Fruit fly (Drosophila melanogaster) whole organism, embryonic: ENCODE measurements around the gene CG14868.

Experiments
- Ada2b ChIP-seq: fragments of 200-800 bp; sonication (Bioruptor generic); IDR thresholded peaks from 2 replicates; pipeline ENCODE4 v1.3.6; 2022; ENCODE audit warnings: missing biosample characterization, missing genetic modification characterization
- CG10543 ChIP-seq: fragments of 200-800 bp; sonication (Bioruptor generic); optimal IDR thresholded peaks from 3 replicates; lab custom pipeline; 2017; ENCODE audit warnings: missing biosample characterization, mild to moderate bottlenecking, missing genetic modification characterization, moderate library complexity
- CG13296 ChIP-seq: fragments of 200-800 bp; sonication (Bioruptor generic); optimal IDR thresholded peaks from 3 replicates; lab custom pipeline; 2018; ENCODE audit warnings: missing biosample characterization, mild to moderate bottlenecking, missing genetic modification characterization
- CG14667 ChIP-seq: fragments of 200-800 bp; sonication (Bioruptor generic); IDR thresholded peaks from 2 replicates; pipeline ENCODE4 v1.3.6; 2022; ENCODE audit warnings: missing biosample characterization, missing genetic modification characterization
- CG15073 ChIP-seq: fragments of 200-800 bp; sonication (Bioruptor generic); optimal IDR thresholded peaks from 2 replicates; lab custom pipeline; 2016; ENCODE audit warnings: missing biosample characterization, missing genetic modification characterization
- CG15479 ChIP-seq: fragments of 200-800 bp; sonication (Bioruptor generic); optimal IDR thresholded peaks from 3 replicates; lab custom pipeline; 2019; ENCODE audit warnings: missing biosample characterization, mild to moderate bottlenecking, missing genetic modification characterization, moderate library complexity
- CG17328 ChIP-seq: fragments of 200-800 bp; sonication (Bioruptor generic); IDR thresholded peaks from 2 replicates; pipeline ENCODE4 v1.3.6; 2022; ENCODE audit warnings: missing biosample characterization, missing genetic modification characterization
- CG17359 ChIP-seq: fragments of 200-800 bp; sonication (Bioruptor generic); optimal IDR thresholded peaks from 3 replicates; lab custom pipeline; 2018; ENCODE audit warnings: missing biosample characterization, mild to moderate bottlenecking, missing genetic modification characterization, moderate library complexity
- CG1792 ChIP-seq: fragments of 200-800 bp; sonication (Bioruptor generic); optimal IDR thresholded peaks from 2 replicates; lab custom pipeline; 2016; ENCODE audit warnings: missing biosample characterization, missing genetic modification characterization
- CG18476 ChIP-seq: fragments of 200-800 bp; sonication (Bioruptor generic); optimal IDR thresholded peaks from 2 replicates; lab custom pipeline; 2016; ENCODE audit warnings: missing biosample characterization, mild to moderate bottlenecking, missing genetic modification characterization
- CG18599 ChIP-seq: fragments of 200-800 bp; sonication (Bioruptor generic); optimal IDR thresholded peaks from 3 replicates; lab custom pipeline; 2017; ENCODE audit warnings: missing biosample characterization, missing genetic modification characterization, mild to moderate bottlenecking, moderate library complexity, missing genetic modification reagents
- CG3407 ChIP-seq: fragments of 200-800 bp; sonication (Bioruptor generic); optimal IDR thresholded peaks from 2 replicates; lab custom pipeline; 2018; ENCODE audit warnings: missing biosample characterization, mild to moderate bottlenecking, missing genetic modification characterization
- CG34224 ChIP-seq: fragments of 200-800 bp; sonication (Bioruptor generic); IDR thresholded peaks from 3 replicates; pipeline ENCODE4 v1.3.6; 2022; ENCODE audit warnings: missing biosample characterization, missing genetic modification characterization; ENCODE audit not compliant: partially characterized antibody
- CG42726 ChIP-seq: fragments of 200-800 bp; sonication (Bioruptor generic); IDR thresholded peaks from 2 replicates; pipeline ENCODE4 v1.3.6; 2022; ENCODE audit warnings: missing biosample characterization, missing genetic modification characterization; ENCODE audit not compliant: partially characterized antibody
- CG6175 ChIP-seq: fragments of 200-800 bp; sonication (Bioruptor generic); IDR thresholded peaks from 3 replicates; pipeline ENCODE4 v1.3.6; 2022; ENCODE audit warnings: missing biosample characterization, missing genetic modification characterization
- CG7963 ChIP-seq: fragments of 200-800 bp; sonication (Bioruptor generic); IDR thresholded peaks from 3 replicates; pipeline ENCODE4 v1.3.6; 2022; ENCODE audit warnings: missing biosample characterization, missing genetic modification characterization; ENCODE audit not compliant: partially characterized antibody
- CG7987 ChIP-seq: fragments of 200-800 bp; sonication (Bioruptor generic); optimal IDR thresholded peaks from 2 replicates; lab custom pipeline; 2018; ENCODE audit warnings: missing biosample characterization, mild to moderate bottlenecking, missing genetic modification characterization, moderate library complexity
- CG8089 ChIP-seq: fragments of 200-800 bp; sonication (Bioruptor generic); optimal IDR thresholded peaks from 3 replicates; lab custom pipeline; 2016; ENCODE audit warnings: missing biosample characterization, missing genetic modification characterization
- CG8290 ChIP-seq, 3 experiments: fragments of 200-800 bp; sonication (Bioruptor generic); optimal IDR thresholded peaks; 2 replicates each; lab custom pipeline; 2016 to 2019; ENCODE audit warnings: missing biosample characterization in 3 of 3, missing genetic modification characterization in 3 of 3, mild to moderate bottlenecking in 2 of 3, moderate library complexity in 1 of 3
- CG9817 ChIP-seq: fragments of 200-800 bp; sonication (Bioruptor generic); optimal IDR thresholded peaks from 2 replicates; lab custom pipeline; 2018; ENCODE audit warnings: missing biosample characterization, mild to moderate bottlenecking, missing genetic modification characterization, moderate library complexity
- CTCF ChIP-seq: fragments of 200-800 bp; sonication (Bioruptor generic); optimal IDR thresholded peaks from 2 replicates; lab custom pipeline; 2017; ENCODE audit warnings: missing biosample characterization, mild to moderate bottlenecking, missing genetic modification characterization, moderate library complexity
- Drgx ChIP-seq: fragments of 200-800 bp; sonication (Bioruptor generic); IDR thresholded peaks from 2 replicates; pipeline ENCODE4 v1.3.6; 2022; ENCODE audit warnings: missing biosample characterization, missing genetic modification characterization
- Ets97D ChIP-seq: fragments of 200-800 bp; sonication (Bioruptor generic); optimal IDR thresholded peaks from 3 replicates; lab custom pipeline; 2016; ENCODE audit warnings: missing biosample characterization, missing genetic modification characterization
- H2.0 ChIP-seq: fragments of 200-800 bp; sonication (Bioruptor generic); IDR thresholded peaks from 2 replicates; pipeline ENCODE4 v1.3.6; 2022; ENCODE audit warnings: missing biosample characterization, missing genetic modification characterization
- Hr78 ChIP-seq, 2 experiments: fragments of 200-800 bp in 1 of 2; fragments of >200 bp in 1 of 2; sonication (Bioruptor generic) in 1 of 2; optimal IDR thresholded peaks; 2 replicates each; lab custom pipeline; 2017 to 2019; ENCODE audit warnings: missing biosample characterization in 2 of 2, missing genetic modification characterization in 2 of 2, mild to moderate bottlenecking in 1 of 2, moderate library complexity in 1 of 2
- Lim3 ChIP-seq: fragments of 200-800 bp; sonication (Bioruptor generic); IDR thresholded peaks from 2 replicates; pipeline ENCODE4 v1.3.6; 2022; ENCODE audit warnings: missing biosample characterization, missing genetic modification characterization
- Mad ChIP-seq: fragments of 200-800 bp; sonication (Bioruptor generic); optimal IDR thresholded peaks from 2 replicates; lab custom pipeline; 2016; ENCODE audit warnings: missing biosample characterization, missing genetic modification characterization
- NK7.1 ChIP-seq: fragments of 200-800 bp; sonication (Bioruptor generic); optimal IDR thresholded peaks from 3 replicates; lab custom pipeline; 2016; ENCODE audit warnings: missing biosample characterization, missing genetic modification characterization
- ase ChIP-seq: fragments of 200-800 bp; sonication (Bioruptor generic); IDR thresholded peaks from 3 replicates; pipeline ENCODE4 v1.3.6; 2022; ENCODE audit warnings: missing biosample characterization, missing genetic modification characterization
- az2 ChIP-seq: fragments of 200-800 bp; sonication (Bioruptor generic); optimal IDR thresholded peaks from 3 replicates; lab custom pipeline; 2016; ENCODE audit warnings: missing biosample characterization, missing genetic modification characterization
- btn ChIP-seq: fragments of 200-800 bp; sonication (Bioruptor generic); optimal IDR thresholded peaks from 2 replicates; lab custom pipeline; 2016; ENCODE audit warnings: missing biosample characterization, missing genetic modification characterization
- corto ChIP-seq: fragments of 200-800 bp; sonication (Bioruptor generic); optimal IDR thresholded peaks from 2 replicates; lab custom pipeline; 2016; ENCODE audit warnings: missing biosample characterization, mild to moderate bottlenecking, missing genetic modification characterization, moderate library complexity
- dysf ChIP-seq: fragments of 200-800 bp; sonication (Bioruptor generic); IDR thresholded peaks from 3 replicates; pipeline ENCODE4 v1.3.6; 2022; ENCODE audit warnings: missing biosample characterization, missing genetic modification characterization
- esg ChIP-seq: fragments of 200-800 bp; sonication (Bioruptor generic); conservative IDR thresholded peaks from 2 replicates; pipeline ENCODE4 v1.3.6; 2022; ENCODE audit warnings: missing biosample characterization, missing genetic modification characterization
- ewg ChIP-seq: fragments of 200-800 bp; sonication (Bioruptor generic); optimal IDR thresholded peaks from 3 replicates; lab custom pipeline; 2017; ENCODE audit warnings: mild to moderate bottlenecking, missing biosample characterization, missing genetic modification reagents, missing genetic modification characterization
- gfzf ChIP-seq: fragments of 200-800 bp; sonication (Bioruptor generic); optimal IDR thresholded peaks from 2 replicates; lab custom pipeline; 2016; ENCODE audit warnings: missing biosample characterization, mild to moderate bottlenecking, missing genetic modification characterization, moderate library complexity
- gro ChIP-seq: fragments of 200-800 bp; sonication (Bioruptor generic); optimal IDR thresholded peaks from 2 replicates; lab custom pipeline; 2016; ENCODE audit warnings: missing biosample characterization, missing genetic modification characterization
- hb ChIP-seq: fragments of 200-800 bp; sonication (Bioruptor generic); IDR thresholded peaks from 3 replicates; pipeline ENCODE4 v1.3.6; 2022; ENCODE audit warnings: missing biosample characterization, missing genetic modification characterization; ENCODE audit not compliant: partially characterized antibody
- lmd ChIP-seq: fragments of 200-800 bp; sonication (Bioruptor generic); IDR thresholded peaks from 2 replicates; pipeline ENCODE4 v1.3.6; 2022; ENCODE audit warnings: missing biosample characterization, missing genetic modification characterization
- pita ChIP-seq: fragments of 200-800 bp; sonication (Bioruptor generic); optimal IDR thresholded peaks from 2 replicates; lab custom pipeline; 2017; ENCODE audit warnings: missing biosample characterization, mild to moderate bottlenecking, missing genetic modification characterization
- pzg ChIP-seq: fragments of 200-800 bp; sonication (Bioruptor generic); optimal IDR thresholded peaks from 3 replicates; lab custom pipeline; 2018; ENCODE audit warnings: missing biosample characterization, mild to moderate bottlenecking, missing genetic modification characterization, moderate library complexity
- sens-2 ChIP-seq: fragments of 200-800 bp; sonication (Bioruptor generic); IDR thresholded peaks from 2 replicates; pipeline ENCODE4 v1.3.6; 2022; ENCODE audit warnings: missing biosample characterization, missing genetic modification characterization
- sima ChIP-seq: fragments of 200-800 bp; sonication (Bioruptor generic); optimal IDR thresholded peaks from 2 replicates; lab custom pipeline; 2016; ENCODE audit warnings: missing biosample characterization, missing genetic modification characterization
- so ChIP-seq: fragments of 200-800 bp; sonication (Bioruptor generic); IDR thresholded peaks from 3 replicates; pipeline ENCODE4 v1.3.6; 2022; ENCODE audit warnings: missing biosample characterization, missing genetic modification characterization
- unpg ChIP-seq: fragments of 200-800 bp; sonication (Bioruptor generic); optimal IDR thresholded peaks from 3 replicates; lab custom pipeline; 2018; ENCODE audit warnings: missing biosample characterization, mild to moderate bottlenecking, missing genetic modification characterization, moderate library complexity
- usp ChIP-seq: fragments of >200 bp; optimal IDR thresholded peaks from 2 replicates; lab custom pipeline; 2017; ENCODE audit warnings: missing biosample characterization, missing genetic modification characterization
- vfl ChIP-seq: fragments of 200-800 bp; sonication (Bioruptor generic); optimal IDR thresholded peaks from 2 replicates; lab custom pipeline; 2016; ENCODE audit warnings: missing biosample characterization, missing genetic modification characterization
- vvl ChIP-seq: fragments of 200-800 bp; sonication (Bioruptor generic); IDR thresholded peaks from 2 replicates; pipeline ENCODE4 v1.3.6; 2022; ENCODE audit warnings: missing biosample characterization, missing genetic modification characterization
- wor ChIP-seq: fragments of 200-800 bp; sonication (Bioruptor generic); IDR thresholded peaks from 2 replicates; pipeline ENCODE4 v1.3.6; 2022; ENCODE audit warnings: missing biosample characterization, missing genetic modification characterization

Gene CG14868

dm6 chr3R:15319912-15320746 lies 49.6 kb downstream of the CG14868 start, which contains the start of the genes CG6276 and CG44040 (continued):
- TF ChIP-seq NK7.1 (GFP tag; lab: Kevin White, UChicago) = no peak
- no peak for TF ChIP-seq Lim3 (GFP tag; lab: Robert Waterston, UW)
- no peak for TF ChIP-seq CG7987 (GFP tag; lab: Kevin White, UChicago)
- TF ChIP-seq sima (GFP tag; lab: Kevin White, UChicago) = no peak
- peak; percentile 32; the same call in 1 of the 2 replicates for TF ChIP-seq lmd (GFP tag; lab: Robert Waterston, UW)
- TF ChIP-seq CG7963 (GFP tag; lab: Robert Waterston, UW) = no peak
- TF ChIP-seq CG10543 (GFP tag; lab: Kevin White, UChicago) = peak; percentile 69
- TF ChIP-seq pzg (GFP tag; lab: Kevin White, UChicago) = peak; percentile 28
- no peak for TF ChIP-seq hb
- TF ChIP-seq CG13296 = peak; percentile 43
- no peak for TF ChIP-seq CG15073
- no peak for TF ChIP-seq pita (GFP tag; lab: Kevin White, UChicago)
- TF ChIP-seq CG14667 (GFP tag; lab: Robert Waterston, UW) = no peak
- no peak for TF ChIP-seq CG42726 (GFP tag; lab: Robert Waterston, UW)
- TF ChIP-seq usp (GFP tag; lab: Kevin White, UChicago) = no peak
- TF ChIP-seq Mad (GFP tag; lab: Kevin White, UChicago) = no peak
- no peak for TF ChIP-seq gfzf (GFP tag; lab: Kevin White, UChicago)
- TF ChIP-seq wor (GFP tag; lab: Robert Waterston, UW) = no peak
- TF ChIP-seq Drgx (GFP tag; lab: Robert Waterston, UW) = peak; percentile 64
- TF ChIP-seq esg (GFP tag; lab: Robert Waterston, UW) = peak; percentile 22; the same call in 1 of the 2 replicates
- peak; percentile 45; the same call in 1 of the 3 replicates for TF ChIP-seq dysf
- TF ChIP-seq corto (GFP tag; lab: Kevin White, UChicago) = no peak
- no peak for TF ChIP-seq CG34224
- TF ChIP-seq vvl = peak; percentile 54
- TF ChIP-seq Ets97D (GFP tag; lab: Kevin White, UChicago) = peak; percentile 28
- no peak for TF ChIP-seq CG15479 (GFP tag; lab: Kevin White, UChicago)
- no peak for TF ChIP-seq sens-2 (GFP tag; lab: Robert Waterston, UW)
- TF ChIP-seq ewg = no peak
- TF ChIP-seq CG18599 = peak; percentile 75
- TF ChIP-seq btn (GFP tag; lab: Kevin White, UChicago) = no peak
- peak; percentile 23 for TF ChIP-seq vfl (GFP tag; lab: Kevin White, UChicago)
- TF ChIP-seq ase (GFP tag; lab: Robert Waterston, UW) = peak; percentile 10; the same call in 1 of the 3 replicates
- peak; percentile 6 for TF ChIP-seq CG8089 (GFP tag; lab: Kevin White, UChicago)
- no peak for TF ChIP-seq CG8290 (GFP tag; optimal IDR thresholded peaks at IDR 0.05; lab: Kevin White, UChicago)
- TF ChIP-seq CG8290 (tag; optimal IDR thresholded peaks at IDR 0.05; lab: Kevin White, UChicago) = peak; percentile 24 to 69
- TF ChIP-seq CG3407 = no peak
- TF ChIP-seq az2 (GFP tag; lab: Kevin White, UChicago) = peak; percentile 27
- TF ChIP-seq CG18476 (GFP tag; lab: Kevin White, UChicago) = no peak
- TF ChIP-seq H2.0 (GFP tag; lab: Robert Waterston, UW) = peak; percentile 8; the same call in 1 of the 2 replicates
- no peak for TF ChIP-seq Hr78 (GFP tag; optimal IDR thresholded peaks at IDR 0.05; lab: Kevin White, UChicago)
- TF ChIP-seq CG17359 = peak; percentile 22
- TF ChIP-seq Ada2b (GFP tag; lab: Robert Waterston, UW) = no peak
- peak; percentile 63 for TF ChIP-seq CG1792 (GFP tag; lab: Kevin White, UChicago)
- TF ChIP-seq gro (GFP tag; lab: Kevin White, UChicago) = peak; percentile 37
- TF ChIP-seq CTCF (GFP tag; lab: Kevin White, UChicago) = no peak
- TF ChIP-seq CG6175 (GFP tag; lab: Robert Waterston, UW) = no peak
- TF ChIP-seq unpg (GFP tag; lab: Kevin White, UChicago) = peak; percentile 50
- TF ChIP-seq so = no peak
- TF ChIP-seq CG17328 (GFP tag; lab: Robert Waterston, UW) = peak; percentile 24
- peak; percentile 42 for TF ChIP-seq CG9817 (tag; lab: Kevin White, UChicago)
